Worm (Caenorhabditis elegans): Measurements from ENCODE around the gene Y37E11AL.12.

DNA sequence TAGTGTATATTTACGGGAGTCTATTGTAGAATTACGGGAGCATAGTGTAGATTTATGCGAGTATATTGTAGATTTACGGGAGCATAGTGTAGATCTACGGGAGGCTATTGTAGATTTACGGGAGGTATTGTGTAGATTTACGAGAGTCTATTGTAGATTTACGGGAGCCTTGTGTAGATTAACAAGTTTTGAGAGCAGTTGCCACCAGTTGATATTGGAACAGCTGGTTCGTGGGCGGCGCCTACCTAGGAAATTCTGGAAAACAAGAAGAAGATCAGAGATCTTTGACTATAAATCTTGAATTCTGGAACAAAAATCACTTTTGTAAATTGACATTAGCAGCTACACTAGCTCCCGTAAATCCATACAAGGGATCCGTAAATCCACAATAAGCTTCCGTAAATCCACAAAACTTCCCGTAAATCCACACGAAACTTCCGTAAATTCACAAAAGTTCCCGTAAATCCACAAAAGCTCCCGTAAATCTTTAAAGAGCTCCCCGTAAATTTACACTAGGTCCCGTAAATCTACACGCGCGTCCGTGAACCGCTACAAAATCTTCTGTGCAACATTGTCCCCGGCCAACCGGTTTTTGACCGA lies 48.9 kb downstream of the Y37E11AL.12 start:
- TF ChIP-seq W03F9.2 (tag; optimal IDR thresholded peaks at IDR 0.05) (no peak), him-1 (tag; optimal IDR thresholded peaks at IDR 0.05) (no peak)
